Fruit fly (Drosophila melanogaster): ENCODE results near the gene CG4768.

The CG4768 gene

DNA sequence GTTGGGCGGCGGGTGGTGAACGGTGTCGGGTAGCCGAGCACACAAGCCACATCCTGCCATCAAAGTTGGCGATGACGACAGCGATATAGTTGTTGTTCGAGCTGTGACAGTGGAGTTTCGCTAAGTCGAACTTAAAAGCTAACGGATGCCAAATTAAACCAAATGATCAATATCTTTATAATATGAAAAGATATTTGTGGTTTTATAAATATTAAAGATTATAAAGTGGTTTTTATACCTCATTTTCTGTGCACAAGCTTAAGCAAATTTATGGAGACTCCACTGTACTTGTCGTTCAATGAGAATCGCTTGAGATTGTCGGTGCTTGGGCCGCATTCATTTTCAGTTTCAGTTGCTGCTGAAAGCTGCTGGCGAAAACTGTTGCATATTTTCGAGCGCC, 30.2 kb downstream of the CG4768 start (continued):
- TF ChIP-seq Xbp1 (GFP tag; optimal IDR thresholded peaks at IDR 0.05) = peak; percentile 46
- TF ChIP-seq CG16815 (GFP tag; optimal IDR thresholded peaks at IDR 0.05) = peak; percentile 5
- no peak for TF ChIP-seq schlank (tag; optimal IDR thresholded peaks at IDR 0.05)
- 0 out of 2 replicates have a peak, but pooled peaks have one; percentile 23 for TF ChIP-seq gsb (GFP tag; IDR thresholded peaks at IDR 0.05)
- no peak for TF ChIP-seq CG1832 (GFP tag; optimal IDR thresholded peaks at IDR 0.05)
- peak; percentile 41 for TF ChIP-seq bcd (GFP tag; optimal IDR thresholded peaks at IDR 0.05)
- peak; percentile 56 for TF ChIP-seq phol (tag; optimal IDR thresholded peaks at IDR 0.05)
- TF ChIP-seq CG14050 (GFP tag; IDR thresholded peaks at IDR 0.05) = peak; percentile 55; the same call in 1 of the 3 replicates
- peak; percentile 57 for TF ChIP-seq CG10979 (tag; optimal IDR thresholded peaks at IDR 0.05)
- TF ChIP-seq Nf-YB (GFP tag; optimal IDR thresholded peaks at IDR 0.05) = peak; percentile 3
- TF ChIP-seq CG12299 (tag; optimal IDR thresholded peaks at IDR 0.05) = peak; percentile 11
- peak; percentile 35 for TF ChIP-seq CG4424 (GFP tag; optimal IDR thresholded peaks at IDR 0.05)
- TF ChIP-seq Oli (tag; optimal IDR thresholded peaks at IDR 0.05) = peak; percentile 52
- 0 out of 3 replicates have a peak, but pooled peaks have one; percentile 34 for TF ChIP-seq Mrtf (GFP tag; IDR thresholded peaks at IDR 0.05)
- peak; percentile 51 for TF ChIP-seq CG17829 (tag; optimal IDR thresholded peaks at IDR 0.05)
- TF ChIP-seq Rfx (GFP tag; IDR thresholded peaks at IDR 0.05) = peak; percentile 50
- TF ChIP-seq Aef1 (GFP tag; IDR thresholded peaks at IDR 0.05) = peak; percentile 52

DNA sequence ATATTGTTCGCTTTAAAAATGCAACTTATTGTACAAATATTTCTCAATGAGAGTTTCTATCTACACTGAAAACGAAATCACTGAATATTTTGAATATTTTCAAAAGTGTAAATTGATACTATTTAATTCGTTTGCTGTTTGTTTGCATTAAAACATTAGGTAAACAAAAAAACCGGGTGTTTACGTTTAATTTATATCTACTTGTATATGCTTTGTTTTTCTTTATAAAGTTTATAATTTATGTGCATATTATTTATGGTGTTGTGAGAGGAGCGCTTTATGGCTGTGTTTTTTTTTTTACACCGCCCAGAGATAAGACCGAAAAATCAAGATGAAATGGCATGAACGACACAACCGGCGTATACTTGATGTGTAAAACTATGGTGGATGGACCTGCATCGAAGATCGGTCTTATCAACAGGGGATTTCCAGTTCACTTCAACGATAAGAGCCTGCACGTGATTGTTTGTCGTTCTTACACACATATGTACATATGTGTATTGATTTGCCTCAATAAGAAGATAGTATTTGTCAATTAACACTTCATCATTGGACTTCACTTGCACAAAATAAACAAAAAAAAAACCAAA, 37.6 kb downstream of the CG4768 start:
- TF ChIP-seq fd64A (GFP tag; optimal IDR thresholded peaks at IDR 0.05) (no peak), Blimp-1 (GFP tag; optimal IDR thresholded peaks at IDR 0.05) (peak; percentile 6), hkb (optimal IDR thresholded peaks at IDR 0.05) (no peak), hkb (GFP tag; IDR thresholded peaks at IDR 0.05) (peak; percentile 28; the same call in 1 of the 2 replicates), CG11247 (GFP tag; IDR thresholded peaks at IDR 0.05) (no peak), CG2129 (GFP tag; IDR thresholded peaks at IDR 0.05; ENCODE audit: partially characterized antibody) (no peak), CG2202 (tag; optimal IDR thresholded peaks at IDR 0.05) (no peak), Dip3 (GFP tag; optimal IDR thresholded peaks at IDR 0.05) (no peak), dan (GFP tag; IDR thresholded peaks at IDR 0.05) (no peak), bab2 (GFP tag; optimal IDR thresholded peaks at IDR 0.05) (no peak), Sox102F (GFP tag; optimal IDR thresholded peaks at IDR 0.05) (peak; percentile 55), Vsx1 (GFP tag; optimal IDR thresholded peaks at IDR 0.05) (no peak), B-H1 (GFP tag; IDR thresholded peaks at IDR 0.05) (no peak), CG32532 (GFP tag; IDR thresholded peaks at IDR 0.05) (no peak), CG1647 (GFP tag; optimal IDR thresholded peaks at IDR 0.05) (no peak), CG11504 (tag; optimal IDR thresholded peaks at IDR 0.05) (peak; percentile 35), CG17612 (GFP tag; IDR thresholded peaks at IDR 0.05) (no peak), NC2α (GFP tag; optimal IDR thresholded peaks at IDR 0.05) (no peak), eve (GFP tag; optimal IDR thresholded peaks at IDR 0.05) (no peak), Atf6 (GFP tag; IDR thresholded peaks at IDR 0.05) (peak; percentile 25; the same call in 1 of the 2 replicates), Abd-B (GFP tag; optimal IDR thresholded peaks at IDR 0.05) (peak; percentile 20), Hr3 (GFP tag; optimal IDR thresholded peaks at IDR 0.05) (no peak), Ets65A (GFP tag) (peak; percentile 31), fd102C (GFP tag; optimal IDR thresholded peaks at IDR 0.05) (no peak), CG34376 (GFP tag; optimal IDR thresholded peaks at IDR 0.05) (peak; percentile 44), repo (GFP tag; optimal IDR thresholded peaks at IDR 0.05) (no peak), CG2120 (GFP tag; optimal IDR thresholded peaks at IDR 0.05) (peak; percentile 35), CG31441 (GFP tag; IDR thresholded peaks at IDR 0.05) (0 out of 2 replicates have a peak, but pooled peaks have one; percentile 27), slp2 (GFP tag; optimal IDR thresholded peaks at IDR 0.05) (no peak), nmo (GFP tag; optimal IDR thresholded peaks at IDR 0.05) (no peak), bowl (GFP tag; IDR thresholded peaks at IDR 0.05) (no peak), row (GFP tag; IDR thresholded peaks at IDR 0.05) (peak; percentile 31; the same call in 1 of the 3 replicates), zf30C (GFP tag; optimal IDR thresholded peaks at IDR 0.05) (no peak), CG1602 (GFP tag; optimal IDR thresholded peaks at IDR 0.05) (no peak)

All from whole organism, embryonic.